Fruit fly (Drosophila melanogaster) S2 (cell line): ENCODE data around the gene CG10859.

Source experiments
- CG8478 ChIP-seq: fragments of >200 bp; optimal IDR thresholded peaks from 2 replicates; lab custom pipeline; 2018
- CTCF ChIP-seq, 2 experiments: fragments of >200 bp; optimal IDR thresholded peaks; 2 replicates each; lab custom pipeline; 2018

Gene CG10859

dm6 chr2L:13398614-13399161 lies at the start of gene CG10859, which contains the start of gene CG7110:
TSS of gene CG10859 (minus strand) at chr2L:13398664.
TSS of gene CG7110 (plus strand) at chr2L:13398991.
- no peak for TF ChIP-seq CG8478
- no peak for TF ChIP-seq CTCF (optimal IDR thresholded peaks at IDR 0.05; lab: Kevin White, UChicago)

dm6 chr2L:13445249-13445846 lies 46.9 kb upstream of the CG10859 start, which contains the start of gene Hacd2:
TSS of gene Hacd2 (minus strand) at chr2L:13445651.
- TF ChIP-seq CTCF (optimal IDR thresholded peaks at IDR 0.05; lab: Kevin White, UChicago): peak; percentile 68 to 73
- no peak for TF ChIP-seq CG8478

- TF ChIP-seq CTCF (optimal IDR thresholded peaks at IDR 0.05; lab: Kevin White, UChicago) (no peak), CG8478 (no peak)
These were observed 38.3 kb upstream of the CG10859 start for dm6 chr2L:13436791-13437190.

- no peak for TF ChIP-seq CG8478
- TF ChIP-seq CTCF (optimal IDR thresholded peaks at IDR 0.05; lab: Kevin White, UChicago): no peak
These were observed 36.6 kb upstream of the CG10859 start, which contains the start of gene Tehao for dm6 chr2L:13434795-13435634. TSS of gene Tehao (plus strand) at chr2L:13435622.

- TF ChIP-seq CG8478 (no peak), CTCF (optimal IDR thresholded peaks at IDR 0.05; lab: Kevin White, UChicago) (no peak)
These were observed 32.5 kb upstream of the CG10859 start for dm6 chr2L:13430919-13431502.

dm6 chr2L:13414525-13415481 lies 16.3 kb upstream of the CG10859 start, which contains the start of the genes CG16956, CG42784 and CG43850:
TSS of gene CG16956 (minus strand) at chr2L:13414575.
TSS of gene CG42784 (plus strand) at chr2L:13415431.
TSS of gene CG43850 (plus strand) at chr2L:13415431.
- TF ChIP-seq CG8478 (no peak), CTCF (optimal IDR thresholded peaks at IDR 0.05; lab: Kevin White, UChicago) (no peak)

dm6 chr2L:13412219-13412618 lies 13.8 kb upstream of the CG10859 start, which contains the start of gene Flad2:
TSS of gene Flad2 (plus strand) at chr2L:13412519.
- no peak for TF ChIP-seq CTCF (optimal IDR thresholded peaks at IDR 0.05; lab: Kevin White, UChicago)
- no peak for TF ChIP-seq CG8478

- no peak for TF ChIP-seq CTCF (optimal IDR thresholded peaks at IDR 0.05; lab: Kevin White, UChicago)
- TF ChIP-seq CG8478: no peak
These were observed 13.1 kb upstream of the CG10859 start, which contains the start of gene Vm34Ca for dm6 chr2L:13411566-13411965. TSS of gene Vm34Ca (minus strand) at chr2L:13411631.

dm6 chr2L:13399565-13399964 lies 1.1 kb upstream of the CG10859 start:
- TF ChIP-seq CG8478: no peak
- TF ChIP-seq CTCF (optimal IDR thresholded peaks at IDR 0.05; lab: Kevin White, UChicago): no peak

dm6 chr2L:13397393-13397792 lies 1.1 kb downstream of the CG10859 start:
- TF ChIP-seq CTCF (optimal IDR thresholded peaks at IDR 0.05; lab: Kevin White, UChicago) (no peak), CG8478 (no peak)

dm6 chr2L:13396084-13396483 lies 2.4 kb downstream of the CG10859 start, which contains the start of gene CG16957:
TSS of gene CG16957 (minus strand) at chr2L:13396184.
- TF ChIP-seq CTCF (optimal IDR thresholded peaks at IDR 0.05; lab: Kevin White, UChicago) (no peak), CG8478 (no peak)

- TF ChIP-seq CTCF (optimal IDR thresholded peaks at IDR 0.05; lab: Kevin White, UChicago) (peak in 1 of 2 experiments; percentile 46), CG8478 (no peak)
These were observed 3.6 kb downstream of the CG10859 start, which contains the start of gene RpL24 for dm6 chr2L:13394903-13395302. TSS of gene RpL24 (minus strand) at chr2L:13395131.

dm6 chr2L:13387255-13387654 lies 11.2 kb downstream of the CG10859 start, which contains the start of the genes Ing5 and CG7099:
TSS of gene Ing5 (minus strand) at chr2L:13387312.
TSS of gene CG7099 (plus strand) at chr2L:13387571.
- no peak for TF ChIP-seq CTCF (optimal IDR thresholded peaks at IDR 0.05; lab: Kevin White, UChicago)
- no peak for TF ChIP-seq CG8478
